Fruit fly (Drosophila melanogaster): ENCODE measurements around the gene CG15764.

The CG15764 gene

dm6 chrX:5901628-5902213 lies 32.8 kb downstream of the CG15764 start:
- TF ChIP-seq noc (tag; optimal IDR thresholded peaks at IDR 0.05): peak; percentile 54

- TF ChIP-seq noc (tag; optimal IDR thresholded peaks at IDR 0.05): no peak
Measured at dm6 chrX:5902701-5903100, 33.8 kb downstream of the CG15764 start.

- no peak for TF ChIP-seq noc (tag; optimal IDR thresholded peaks at IDR 0.05)
Measured at dm6 chrX:5904377-5905085, 35.6 kb downstream of the CG15764 start.

dm6 chrX:5905086-5905400 lies 36.1 kb downstream of the CG15764 start:
- TF ChIP-seq noc (tag; optimal IDR thresholded peaks at IDR 0.05): no peak

dm6 chrX:5905446-5905845 lies 36.6 kb downstream of the CG15764 start, which contains the start of gene CG4020:
Gene CG4020, plus strand, starts transcription at chrX:5905746.
- TF ChIP-seq noc (tag; optimal IDR thresholded peaks at IDR 0.05): no peak

- peak; percentile 13 for TF ChIP-seq noc (tag; optimal IDR thresholded peaks at IDR 0.05)
Measured at dm6 chrX:5907916-5908315, 39.0 kb downstream of the CG15764 start, which contains the start of gene CG12236. Gene CG12236, plus strand, starts transcription at chrX:5908135.

dm6 chrX:5914992-5915751 lies 46.3 kb downstream of the CG15764 start:
- peak; percentile 41 for TF ChIP-seq noc (tag; optimal IDR thresholded peaks at IDR 0.05)

dm6 chrX:5915752-5916493 lies 47.0 kb downstream of the CG15764 start:
- peak; percentile 7 for TF ChIP-seq noc (tag; optimal IDR thresholded peaks at IDR 0.05)

dm6 chrX:5916494-5917309 lies 47.8 kb downstream of the CG15764 start, which contains the start of the genes Shmt and CG3726:
Gene Shmt, minus strand, starts transcription at chrX:5916797.
Gene CG3726, plus strand, starts transcription at chrX:5917097.
- no peak for TF ChIP-seq noc (tag; optimal IDR thresholded peaks at IDR 0.05)

- TF ChIP-seq noc (tag; optimal IDR thresholded peaks at IDR 0.05): no peak
Measured at dm6 chrX:5917310-5917988, 48.6 kb downstream of the CG15764 start.

- peak; percentile 97 for TF ChIP-seq noc (tag; optimal IDR thresholded peaks at IDR 0.05)
Measured at dm6 chrX:5918499-5919126, 49.7 kb downstream of the CG15764 start.
